Fruit fly (Drosophila melanogaster) whole organism, embryonic: Measurements from ENCODE around the gene Elp5.
A peak's percentile ranks its signal among the peaks of the same experiment; 100 is the strongest.

Experiments
- Awh ChIP-seq: fragments of 200-800 bp; sonication (Bioruptor generic); IDR thresholded peaks from 2 replicates; pipeline ENCODE4, ENCODE4 v1.3.6; 2022; ENCODE audit warnings: missing biosample characterization, missing genetic modification characterization
- CG10209 ChIP-seq: fragments of 200-800 bp; sonication (Bioruptor generic); optimal IDR thresholded peaks from 3 replicates; lab custom pipeline; 2017; ENCODE audit warnings: missing biosample characterization, mild to moderate bottlenecking, missing genetic modification characterization, missing genetic modification reagents
- CG10431 ChIP-seq: fragments of 200-800 bp; sonication (Bioruptor generic); optimal IDR thresholded peaks from 3 replicates; lab custom pipeline; 2018; ENCODE audit warnings: missing biosample characterization, mild to moderate bottlenecking, missing genetic modification characterization
- CG11695 ChIP-seq: fragments of 200-800 bp; sonication (Bioruptor generic); IDR thresholded peaks from 3 replicates; pipeline ENCODE4 v1.3.6; 2022; ENCODE audit warnings: missing biosample characterization, missing genetic modification characterization
- CG12391 ChIP-seq: fragments of 200-800 bp; sonication (Bioruptor generic); optimal IDR thresholded peaks from 3 replicates; lab custom pipeline; 2018; ENCODE audit warnings: missing biosample characterization, mild to moderate bottlenecking, missing genetic modification characterization, moderate library complexity
- CG13287 ChIP-seq: fragments of 200-800 bp; sonication (Bioruptor generic); IDR thresholded peaks from 2 replicates; pipeline ENCODE4 v1.3.6; 2022; ENCODE audit warnings: missing biosample characterization, missing genetic modification characterization; ENCODE audit not compliant: partially characterized antibody
- CG14965 ChIP-seq: fragments of 200-800 bp; sonication (Bioruptor generic); optimal IDR thresholded peaks from 2 replicates; lab custom pipeline; 2016; ENCODE audit warnings: missing biosample characterization, missing genetic modification characterization, borderline replicate concordance
- CG1603 ChIP-seq: fragments of 200-800 bp; sonication (Bioruptor generic); optimal IDR thresholded peaks from 2 replicates; lab custom pipeline; 2019; ENCODE audit warnings: missing biosample characterization, mild to moderate bottlenecking, missing genetic modification characterization, moderate library complexity
- CG1647 ChIP-seq: fragments of 200-800 bp; sonication (Bioruptor generic); optimal IDR thresholded peaks from 3 replicates; lab custom pipeline; 2016; ENCODE audit warnings: missing biosample characterization, missing genetic modification characterization
- CG32772 ChIP-seq: fragments of 200-800 bp; sonication (Bioruptor generic); IDR thresholded peaks from 2 replicates; pipeline ENCODE4 v1.3.6; 2022; ENCODE audit warnings: missing biosample characterization, missing genetic modification characterization
- CG3281 ChIP-seq: fragments of 200-800 bp; sonication (Bioruptor generic); optimal IDR thresholded peaks from 3 replicates; lab custom pipeline; 2017; ENCODE audit warnings: missing biosample characterization, mild to moderate bottlenecking, missing genetic modification characterization
- CG43689 ChIP-seq: fragments of 200-800 bp; sonication (Bioruptor generic); IDR thresholded peaks from 2 replicates; pipeline ENCODE4 v1.3.6; 2022; ENCODE audit warnings: missing biosample characterization, missing genetic modification characterization
- CG8290 ChIP-seq, 3 experiments: fragments of 200-800 bp; sonication (Bioruptor generic); optimal IDR thresholded peaks; 2 replicates each; lab custom pipeline; 2016 to 2019; ENCODE audit warnings: missing biosample characterization in 3 of 3, missing genetic modification characterization in 3 of 3, mild to moderate bottlenecking in 2 of 3, moderate library complexity in 1 of 3
- CG8924 ChIP-seq: fragments of 200-800 bp; optimal IDR thresholded peaks from 3 replicates; lab custom pipeline; 2019; ENCODE audit warnings: missing biosample characterization, mild to moderate bottlenecking, missing genetic modification characterization, moderate library complexity
- CG9817 ChIP-seq: fragments of 200-800 bp; sonication (Bioruptor generic); optimal IDR thresholded peaks from 2 replicates; lab custom pipeline; 2018; ENCODE audit warnings: missing biosample characterization, mild to moderate bottlenecking, missing genetic modification characterization, moderate library complexity
- CTCF ChIP-seq: fragments of 200-800 bp; sonication (Bioruptor generic); optimal IDR thresholded peaks from 2 replicates; lab custom pipeline; 2017; ENCODE audit warnings: missing biosample characterization, mild to moderate bottlenecking, missing genetic modification characterization, moderate library complexity
- D ChIP-seq, 2 experiments: fragments of 200-800 bp in 1 of 2; fragments of >200 bp in 1 of 2; sonication (Bioruptor generic) in 1 of 2; optimal IDR thresholded peaks; 2 replicates in 1 of 2; 3 replicates in 1 of 2; lab custom pipeline; 2017; ENCODE audit warnings: mild to moderate bottlenecking in 1 of 2, missing biosample characterization in 1 of 2, missing genetic modification characterization in 1 of 2, missing genetic modification reagents in 1 of 2
- Dbx ChIP-seq: fragments of 200-800 bp; sonication (Bioruptor generic); IDR thresholded peaks from 3 replicates; pipeline ENCODE4 v1.3.6; 2022; ENCODE audit warnings: missing biosample characterization, missing genetic modification characterization
- Deaf1 ChIP-seq: fragments of 200-800 bp; optimal IDR thresholded peaks from 3 replicates; lab custom pipeline; 2019; ENCODE audit warnings: missing biosample characterization, mild to moderate bottlenecking, missing genetic modification characterization, moderate library complexity
- Dref ChIP-seq: fragments of 200-800 bp; sonication (Bioruptor generic); IDR thresholded peaks from 2 replicates; pipeline ENCODE4 v1.3.6; 2022; ENCODE audit warnings: missing biosample characterization, missing genetic modification characterization
- HLH54F ChIP-seq: fragments of 200-800 bp; sonication (Bioruptor generic); optimal IDR thresholded peaks from 3 replicates; lab custom pipeline; 2016; ENCODE audit warnings: missing biosample characterization, missing genetic modification characterization
- Jarid2 ChIP-seq: fragments of 200-800 bp; sonication (Bioruptor generic); optimal IDR thresholded peaks from 3 replicates; lab custom pipeline; 2017; ENCODE audit warnings: mild to moderate bottlenecking, missing biosample characterization, missing genetic modification reagents, missing genetic modification characterization
- MTF-1 ChIP-seq: fragments of 200-800 bp; sonication (Bioruptor generic); optimal IDR thresholded peaks from 2 replicates; lab custom pipeline; 2018; ENCODE audit warnings: missing biosample characterization, mild to moderate bottlenecking, missing genetic modification characterization, borderline replicate concordance
- Med ChIP-seq: fragments of 200-800 bp; sonication (Bioruptor generic); peaks from one replicate; lab custom pipeline; 2016; ENCODE audit warnings: missing biosample characterization, missing genetic modification characterization, mild to moderate bottlenecking, inconsistent platforms, moderate library complexity
- Rfx ChIP-seq: fragments of 200-800 bp; sonication (Bioruptor generic); IDR thresholded peaks from 2 replicates; pipeline ENCODE4 v1.3.6; 2022; ENCODE audit warnings: missing biosample characterization, missing genetic modification characterization
- Sin3A ChIP-seq: fragments of >200 bp; optimal IDR thresholded peaks from 2 replicates; lab custom pipeline; 2018
- Sry-δ ChIP-seq: fragments of 200-800 bp; sonication (Bioruptor generic); optimal IDR thresholded peaks from 2 replicates; lab custom pipeline; 2016; ENCODE audit warnings: missing biosample characterization, missing genetic modification characterization
- Tbp ChIP-seq: fragments of >200 bp; optimal IDR thresholded peaks from 2 replicates; lab custom pipeline; 2018; ENCODE audit warnings: missing biosample characterization, missing genetic modification characterization
- bab2 ChIP-seq: fragments of 200-800 bp; sonication (Bioruptor generic); optimal IDR thresholded peaks from 2 replicates; lab custom pipeline; 2016; ENCODE audit warnings: missing biosample characterization, missing genetic modification characterization
- chinmo ChIP-seq: fragments of 200-800 bp; sonication (Bioruptor generic); IDR thresholded peaks from 4 replicates; pipeline ENCODE4 v1.3.6; 2022; ENCODE audit warnings: missing biosample characterization, missing genetic modification characterization; ENCODE audit not compliant: partially characterized antibody
- ci ChIP-seq: fragments of 200-800 bp; sonication (Bioruptor generic); IDR thresholded peaks from 3 replicates; pipeline ENCODE4 v1.3.6; 2022; ENCODE audit warnings: missing biosample characterization, missing genetic modification characterization
- croc ChIP-seq: fragments of 200-800 bp; sonication (Bioruptor generic); conservative IDR thresholded peaks from 3 replicates; pipeline ENCODE4 v1.3.6; 2022; ENCODE audit warnings: missing biosample characterization, missing genetic modification characterization
- dan ChIP-seq: fragments of 200-800 bp; sonication (Bioruptor generic); IDR thresholded peaks from 2 replicates; pipeline ENCODE4 v1.3.6; 2022; ENCODE audit warnings: missing biosample characterization, missing genetic modification characterization
- en ChIP-seq: fragments of 200-800 bp; sonication (Bioruptor generic); optimal IDR thresholded peaks from 2 replicates; lab custom pipeline; 2016; ENCODE audit warnings: missing biosample characterization, missing genetic modification characterization
- ewg ChIP-seq: fragments of 200-800 bp; sonication (Bioruptor generic); optimal IDR thresholded peaks from 3 replicates; lab custom pipeline; 2017; ENCODE audit warnings: mild to moderate bottlenecking, missing biosample characterization, missing genetic modification reagents, missing genetic modification characterization
- fd102C ChIP-seq: fragments of 200-800 bp; sonication (Bioruptor generic); optimal IDR thresholded peaks from 2 replicates; lab custom pipeline; 2018; ENCODE audit warnings: missing biosample characterization, mild to moderate bottlenecking, missing genetic modification characterization, moderate library complexity
- fru ChIP-seq: fragments of >200 bp; optimal IDR thresholded peaks from 2 replicates; lab custom pipeline; 2017
- lab ChIP-seq: fragments of 200-800 bp; sonication (Bioruptor generic); optimal IDR thresholded peaks from 3 replicates; lab custom pipeline; 2017; ENCODE audit warnings: missing biosample characterization, missing genetic modification characterization, mild to moderate bottlenecking, moderate library complexity, missing genetic modification reagents
- mirr ChIP-seq: fragments of 200-800 bp; sonication (Bioruptor generic); optimal IDR thresholded peaks from 3 replicates; lab custom pipeline; 2018; ENCODE audit warnings: missing biosample characterization, mild to moderate bottlenecking, missing genetic modification characterization
- nerfin-2 ChIP-seq: fragments of 200-800 bp; sonication (Bioruptor generic); IDR thresholded peaks from 2 replicates; pipeline ENCODE4 v1.3.6; 2022; ENCODE audit warnings: missing biosample characterization, missing genetic modification characterization; ENCODE audit not compliant: partially characterized antibody
- ranshi ChIP-seq: fragments of 200-800 bp; sonication (Bioruptor generic); IDR thresholded peaks from 2 replicates; pipeline ENCODE4 v1.3.6; 2022; ENCODE audit warnings: missing biosample characterization, missing genetic modification characterization
- scrt ChIP-seq: fragments of 200-800 bp; sonication (Bioruptor generic); optimal IDR thresholded peaks from 2 replicates; lab custom pipeline; 2018; ENCODE audit warnings: missing biosample characterization, mild to moderate bottlenecking, missing genetic modification characterization, moderate library complexity
- seq ChIP-seq: fragments of 200-800 bp; sonication (Bioruptor generic); IDR thresholded peaks from 2 replicates; pipeline ENCODE4 v1.3.6; 2022; ENCODE audit warnings: missing biosample characterization, missing genetic modification characterization
- shn ChIP-seq: fragments of 200-800 bp; sonication (Bioruptor generic); optimal IDR thresholded peaks from 3 replicates; lab custom pipeline; 2016; ENCODE audit warnings: missing biosample characterization, missing genetic modification characterization
- slp2 ChIP-seq: fragments of 200-800 bp; sonication (Bioruptor generic); optimal IDR thresholded peaks from 2 replicates; lab custom pipeline; 2016; ENCODE audit warnings: missing biosample characterization, missing genetic modification characterization
- so ChIP-seq: fragments of 200-800 bp; sonication (Bioruptor generic); IDR thresholded peaks from 3 replicates; pipeline ENCODE4 v1.3.6; 2022; ENCODE audit warnings: missing biosample characterization, missing genetic modification characterization
- sr ChIP-seq: fragments of 200-800 bp; sonication (Bioruptor generic); IDR thresholded peaks from 3 replicates; pipeline ENCODE4 v1.3.6; 2022; ENCODE audit warnings: missing biosample characterization, missing genetic modification characterization
- unpg ChIP-seq: fragments of 200-800 bp; sonication (Bioruptor generic); optimal IDR thresholded peaks from 3 replicates; lab custom pipeline; 2018; ENCODE audit warnings: missing biosample characterization, mild to moderate bottlenecking, missing genetic modification characterization, moderate library complexity

The Elp5 gene

dm6 chr3L:2255775-2256174 is 1.5 kb upstream of the Elp5 start:
- TF ChIP-seq Deaf1 (tag; lab: Kevin White, UChicago) (peak; percentile 26), Dbx (GFP tag; lab: Robert Waterston, UW) (0 out of 3 replicates have a peak, but pooled peaks have one; percentile 38), fru (lab: Kevin White, UChicago) (no peak), CG32772 (GFP tag; lab: Robert Waterston, UW) (no peak), Rfx (GFP tag; lab: Robert Waterston, UW) (0 out of 2 replicates have a peak, but pooled peaks have one; percentile 15), CG10431 (no peak), Med (GFP tag; lab: Kevin White, UChicago) (peak; percentile 50), CG13287 (GFP tag; lab: Robert Waterston, UW) (peak; percentile 18; the same call in 1 of the 2 replicates), CG8290 (GFP tag; optimal IDR thresholded peaks at IDR 0.05; lab: Kevin White, UChicago) (no peak), CG8290 (tag; optimal IDR thresholded peaks at IDR 0.05; lab: Kevin White, UChicago) (peak in 1 of 2 experiments; percentile 56), Jarid2 (GFP tag; lab: Kevin White, UChicago) (peak; percentile 60), seq (GFP tag; lab: Robert Waterston, UW) (peak; percentile 22; the same call in 1 of the 2 replicates)

dm6 chr3L:2256422-2257172 is 659 bp upstream of the Elp5 start:
- TF ChIP-seq en (GFP tag; lab: Kevin White, UChicago) (no peak), Awh (GFP tag; lab: Robert Waterston, UW) (no peak), Dref (GFP tag; lab: Robert Waterston, UW) (no peak), ci (GFP tag; lab: Robert Waterston, UW) (0 out of 3 replicates have a peak, but pooled peaks have one; percentile 28), CG10209 (no peak), CG12391 (tag; lab: Kevin White, UChicago) (no peak), scrt (peak; percentile 87), slp2 (GFP tag; lab: Kevin White, UChicago) (no peak), Sin3A (no peak), CG1603 (no peak), fd102C (GFP tag; lab: Kevin White, UChicago) (no peak), so (GFP tag; lab: Robert Waterston, UW) (no peak), ewg (no peak), dan (GFP tag; lab: Robert Waterston, UW) (no peak), D (optimal IDR thresholded peaks at IDR 0.05; lab: Kevin White, UChicago) (no peak), D (GFP tag; optimal IDR thresholded peaks at IDR 0.05; lab: Kevin White, UChicago) (no peak), Sry-δ (no peak), croc (GFP tag; lab: Robert Waterston, UW) (no peak), shn (GFP tag; lab: Kevin White, UChicago) (no peak), sr (GFP tag; lab: Robert Waterston, UW) (peak; percentile 91), HLH54F (no peak), mirr (GFP tag; lab: Kevin White, UChicago) (no peak), CG1647 (GFP tag; lab: Kevin White, UChicago) (no peak), CTCF (GFP tag; lab: Kevin White, UChicago) (no peak), Tbp (GFP tag; lab: Kevin White, UChicago) (no peak), MTF-1 (no peak), nerfin-2 (GFP tag; lab: Robert Waterston, UW) (no peak), lab (GFP tag; lab: Kevin White, UChicago) (no peak), CG8924 (tag; lab: Kevin White, UChicago) (no peak), CG14965 (GFP tag; lab: Kevin White, UChicago) (no peak), CG9817 (no peak), bab2 (GFP tag; lab: Kevin White, UChicago) (no peak), chinmo (GFP tag; lab: Robert Waterston, UW) (0 out of 4 replicates have a peak, but pooled peaks have one; percentile 5), CG43689 (GFP tag; lab: Robert Waterston, UW) (no peak), ranshi (GFP tag; lab: Robert Waterston, UW) (no peak), unpg (GFP tag; lab: Kevin White, UChicago) (no peak), CG3281 (GFP tag; lab: Kevin White, UChicago) (no peak), CG11695 (GFP tag; lab: Robert Waterston, UW) (no peak)
